Worm (Caenorhabditis elegans) whole organism, L3 larva: ENCODE data around the gene F35E8.2.

Experiments
- ZK546.5 ChIP-seq: sonication (generic microtip); optimal IDR thresholded peaks from 2 replicates; lab custom pipeline; 2017; ENCODE audit warnings: missing biosample characterization, missing genetic modification characterization
- aly-2 ChIP-seq: fragments of 150-350 bp; optimal IDR thresholded peaks from 2 replicates; lab custom pipeline; 2014; ENCODE audit warnings: missing biosample characterization, missing genetic modification characterization
- ama-1 ChIP-seq: fragments of 150-350 bp; optimal IDR thresholded peaks from 2 replicates; lab custom pipeline; 2018
- ceh-28 ChIP-seq: fragments of 150-350 bp; optimal IDR thresholded peaks from 2 replicates; lab custom pipeline; 2014; ENCODE audit warnings: missing biosample characterization, missing genetic modification reagents, missing genetic modification characterization
- ceh-82 ChIP-seq: fragments of 150-350 bp; optimal IDR thresholded peaks from 2 replicates; lab custom pipeline; 2014; ENCODE audit warnings: missing biosample characterization, missing genetic modification characterization
- elt-2 ChIP-seq: sonication (generic microtip); optimal IDR thresholded peaks from 2 replicates; lab custom pipeline; 2016; ENCODE audit warnings: missing genetic modification reagents, mild to moderate bottlenecking, missing genetic modification characterization, missing compliant biosample characterization
- fkh-10 ChIP-seq: sonication (generic microtip); optimal IDR thresholded peaks from 2 replicates; lab custom pipeline; 2017; ENCODE audit warnings: missing biosample characterization, missing genetic modification reagents, missing genetic modification characterization
- lin-39 ChIP-seq: fragments of 150-350 bp; optimal IDR thresholded peaks from 2 replicates; lab custom pipeline; 2018; ENCODE audit warnings: missing biosample characterization, missing genetic modification reagents, missing genetic modification characterization
- nhr-11 ChIP-seq: fragments of 150-350 bp; optimal IDR thresholded peaks from 2 replicates; lab custom pipeline; 2014; ENCODE audit warnings: missing biosample characterization, missing genetic modification characterization
- nhr-43 ChIP-seq: sonication (generic microtip); optimal IDR thresholded peaks from 2 replicates; lab custom pipeline; 2016; ENCODE audit warnings: mild to moderate bottlenecking, missing genetic modification characterization, missing compliant biosample characterization; ENCODE audit not compliant: poor library complexity, severe bottlenecking
- nhr-67 ChIP-seq: fragments of 150-350 bp; optimal IDR thresholded peaks from 2 replicates; lab custom pipeline; 2014; ENCODE audit warnings: missing biosample characterization, missing genetic modification characterization
- nhr-76 ChIP-seq: fragments of 150-350 bp; sonication (generic microtip); optimal IDR thresholded peaks from 5 replicates; lab custom pipeline; 2014; ENCODE audit warnings: missing biosample characterization, missing genetic modification characterization
- pha-4 ChIP-seq: fragments of 150-350 bp; optimal IDR thresholded peaks from 2 replicates; lab custom pipeline; 2014; ENCODE audit warnings: missing biosample characterization, missing genetic modification reagents, missing genetic modification characterization
- unc-39 ChIP-seq: sonication (generic microtip); optimal IDR thresholded peaks from 4 replicates; lab custom pipeline; 2017; ENCODE audit warnings: missing biosample characterization, missing genetic modification characterization

DNA sequence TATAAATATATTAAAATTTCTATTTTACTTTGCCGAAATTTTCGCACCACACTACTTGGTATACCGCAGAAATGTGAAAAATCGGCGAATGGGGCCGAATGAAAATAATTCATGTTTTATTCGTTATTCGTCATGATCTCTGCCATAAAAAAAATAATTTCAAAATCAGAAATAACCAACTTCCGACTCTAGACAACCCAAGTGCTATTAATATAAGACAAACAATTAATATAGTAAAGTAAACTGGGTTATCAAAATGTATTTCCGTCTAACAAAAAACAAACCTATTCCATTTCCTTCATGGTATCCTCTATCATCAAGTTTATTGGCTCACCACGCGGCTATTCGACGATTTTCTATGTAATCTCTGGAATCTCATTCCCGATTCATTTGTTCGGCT, 39.6 kb upstream of the F35E8.2 start, which contains the start of gene srh-293:
- TF ChIP-seq fkh-10 (GFP tag; lab: Kevin White, UChicago) (no peak), nhr-76 (tag; lab: Kevin White, UChicago) (no peak), unc-39 (tag; lab: Kevin White, UChicago) (no peak), nhr-67 (tag; lab: Kevin White, UChicago) (no peak), ZK546.5 (tag; lab: Kevin White, UChicago) (no peak), aly-2 (no peak), nhr-11 (tag; lab: Kevin White, UChicago) (no peak), elt-2 (tag; lab: Kevin White, UChicago) (no peak), nhr-43 (tag; lab: Kevin White, UChicago) (no peak), ceh-82 (tag; lab: Kevin White, UChicago) (no peak), ceh-28 (tag; lab: Kevin White, UChicago) (no peak), lin-39 (tag; lab: Kevin White, UChicago) (no peak), pha-4 (tag; lab: Kevin White, UChicago) (no peak), ama-1 (no peak)
